Worm (Caenorhabditis elegans) whole organism, L2 larva: ENCODE data around the gene K03B8.11.

Source experiments
- C34F6.9 ChIP-seq: fragments of 150-350 bp; optimal IDR thresholded peaks from 2 replicates; lab custom pipeline; 2014; ENCODE audit warnings: missing biosample characterization, missing genetic modification characterization
- R02D3.7 ChIP-seq: fragments of 150-350 bp; optimal IDR thresholded peaks from 2 replicates; lab custom pipeline; 2014; ENCODE audit warnings: missing biosample characterization, missing genetic modification characterization
- Y55F3AM.14 ChIP-seq: fragments of 200-800 bp; sonication (Bioruptor generic); optimal IDR thresholded peaks from 2 replicates; lab custom pipeline; 2018; ENCODE audit warnings: mild to moderate bottlenecking, missing genetic modification characterization, missing compliant biosample characterization
- ZK546.5 ChIP-seq: sonication (generic microtip); optimal IDR thresholded peaks from 2 replicates; lab custom pipeline; 2017; ENCODE audit warnings: missing biosample characterization, missing genetic modification characterization
- alr-1 ChIP-seq: fragments of 150-350 bp; optimal IDR thresholded peaks from 2 replicates; lab custom pipeline; 2014; ENCODE audit warnings: missing biosample characterization, missing genetic modification characterization
- ama-1 ChIP-seq: fragments of 150-350 bp; optimal IDR thresholded peaks from 2 replicates; lab custom pipeline; 2018; ENCODE audit warnings: inconsistent platforms
- blmp-1 ChIP-seq: sonication (generic microtip); optimal IDR thresholded peaks from 2 replicates; lab custom pipeline; 2017; ENCODE audit warnings: missing genetic modification characterization, mild to moderate bottlenecking, missing compliant biosample characterization, antibody characterized with exemption, moderate library complexity; ENCODE audit not compliant: insufficient read depth
- ceh-16 ChIP-seq: fragments of 150-350 bp; optimal IDR thresholded peaks from 2 replicates; lab custom pipeline; 2014; ENCODE audit warnings: missing biosample characterization, missing genetic modification characterization
- ceh-82 ChIP-seq: fragments of 150-350 bp; optimal IDR thresholded peaks from 2 replicates; lab custom pipeline; 2014; ENCODE audit warnings: missing biosample characterization, missing genetic modification characterization
- crh-2 ChIP-seq: sonication (generic microtip); optimal IDR thresholded peaks from 2 replicates; lab custom pipeline; 2017; ENCODE audit warnings: missing biosample characterization, missing genetic modification characterization
- egl-27 ChIP-seq: sonication (generic microtip); optimal IDR thresholded peaks from 3 replicates; lab custom pipeline; 2017; ENCODE audit warnings: missing biosample characterization, missing genetic modification reagents, missing genetic modification characterization
- elt-3 ChIP-seq: sonication (generic microtip); optimal IDR thresholded peaks from 2 replicates; lab custom pipeline; 2017; ENCODE audit warnings: missing biosample characterization, missing genetic modification characterization
- fos-1 ChIP-seq: fragments of 150-350 bp; optimal IDR thresholded peaks from 2 replicates; lab custom pipeline; 2014; ENCODE audit warnings: missing biosample characterization, missing genetic modification characterization
- gmeb-1 ChIP-seq: fragments of 150-350 bp; optimal IDR thresholded peaks from 2 replicates; lab custom pipeline; 2014; ENCODE audit warnings: missing biosample characterization, missing genetic modification characterization
- lin-11 ChIP-seq: fragments of 150-350 bp; sonication (generic microtip); optimal IDR thresholded peaks from 2 replicates; lab custom pipeline; 2014; ENCODE audit warnings: missing biosample characterization, missing genetic modification characterization, inconsistent platforms, mixed read lengths
- lin-13 ChIP-seq: fragments of 150-350 bp; optimal IDR thresholded peaks from 2 replicates; lab custom pipeline; 2014; ENCODE audit warnings: missing biosample characterization, missing genetic modification reagents, missing genetic modification characterization
- lin-39 ChIP-seq: fragments of 150-350 bp; optimal IDR thresholded peaks from 2 replicates; lab custom pipeline; 2014; ENCODE audit warnings: missing biosample characterization, missing genetic modification reagents, missing genetic modification characterization
- lsy-2 ChIP-seq, 2 experiments: fragments of 150-350 bp in 1 of 2; sonication (generic microtip) in 1 of 2; optimal IDR thresholded peaks; 2 replicates each; lab custom pipeline; 2014 to 2017; ENCODE audit warnings: missing biosample characterization in 2 of 2, missing genetic modification characterization in 2 of 2
- mab-5 ChIP-seq: fragments of 150-350 bp; optimal IDR thresholded peaks from 2 replicates; lab custom pipeline; 2014; ENCODE audit warnings: missing biosample characterization, missing genetic modification characterization
- mbf-1 ChIP-seq: sonication (generic microtip); optimal IDR thresholded peaks from 2 replicates; lab custom pipeline; 2017; ENCODE audit warnings: missing biosample characterization, missing genetic modification characterization
- mdl-1 ChIP-seq, 2 experiments: fragments of 150-350 bp in 1 of 2; sonication (generic microtip) in 1 of 2; optimal IDR thresholded peaks; 2 replicates each; lab custom pipeline; 2017; ENCODE audit warnings: missing biosample characterization in 2 of 2, missing genetic modification characterization in 2 of 2
- nhr-12 ChIP-seq: fragments of 150-350 bp; optimal IDR thresholded peaks from 2 replicates; lab custom pipeline; 2014; ENCODE audit warnings: missing biosample characterization, missing genetic modification characterization
- nhr-129 ChIP-seq: fragments of 150-350 bp; optimal IDR thresholded peaks from 2 replicates; lab custom pipeline; 2014; ENCODE audit warnings: missing biosample characterization, missing genetic modification characterization
- nhr-23 ChIP-seq: fragments of 150-350 bp; optimal IDR thresholded peaks from 2 replicates; lab custom pipeline; 2014; ENCODE audit warnings: missing biosample characterization, missing genetic modification reagents, missing genetic modification characterization
- nhr-237 ChIP-seq: fragments of 150-350 bp; optimal IDR thresholded peaks from 2 replicates; lab custom pipeline; 2014; ENCODE audit warnings: missing biosample characterization, missing genetic modification characterization
- nhr-25 ChIP-seq: fragments of 150-350 bp; sonication (generic microtip); optimal IDR thresholded peaks from 3 replicates; lab custom pipeline; 2014; ENCODE audit warnings: missing biosample characterization, missing genetic modification characterization
- nhr-6 ChIP-seq: fragments of 150-350 bp; optimal IDR thresholded peaks from 2 replicates; lab custom pipeline; 2014; ENCODE audit warnings: missing biosample characterization, missing genetic modification characterization
- nhr-77 ChIP-seq: fragments of 150-350 bp; optimal IDR thresholded peaks from 2 replicates; lab custom pipeline; 2014; ENCODE audit warnings: missing biosample characterization, missing genetic modification characterization
- peb-1 ChIP-seq: fragments of 150-350 bp; optimal IDR thresholded peaks from 2 replicates; lab custom pipeline; 2014; ENCODE audit warnings: missing biosample characterization, missing genetic modification characterization
- sem-4 ChIP-seq: fragments of 150-350 bp; optimal IDR thresholded peaks from 2 replicates; lab custom pipeline; 2014; ENCODE audit warnings: missing biosample characterization, missing genetic modification reagents, missing genetic modification characterization
- sma-9 ChIP-seq, 2 experiments: fragments of 150-350 bp in 1 of 2; sonication (generic microtip) in 1 of 2; optimal IDR thresholded peaks; 2 replicates each; lab custom pipeline; 2014 to 2016; ENCODE audit warnings: missing genetic modification characterization in 2 of 2, mild to moderate bottlenecking in 1 of 2, missing biosample characterization in 1 of 2, missing compliant biosample characterization in 1 of 2, missing genetic modification reagents in 1 of 2, moderate library complexity in 1 of 2
- unc-55 ChIP-seq: fragments of 150-350 bp; sonication (generic microtip); optimal IDR thresholded peaks from 3 replicates; lab custom pipeline; 2014; ENCODE audit warnings: missing biosample characterization, missing genetic modification reagents, missing genetic modification characterization
- unc-62 ChIP-seq: fragments of 150-350 bp; optimal IDR thresholded peaks from 2 replicates; lab custom pipeline; 2014; ENCODE audit warnings: missing biosample characterization, missing genetic modification reagents, missing genetic modification characterization
- zag-1 ChIP-seq: fragments of 150-350 bp; optimal IDR thresholded peaks from 2 replicates; lab custom pipeline; 2014; ENCODE audit warnings: missing biosample characterization, missing genetic modification characterization
- ztf-1 ChIP-seq: fragments of 200-800 bp; sonication (Bioruptor generic); conservative IDR thresholded peaks from 2 replicates; pipeline ENCODE4 v1.3.6; 2022; ENCODE audit warnings: missing genetic modification characterization, missing compliant biosample characterization
- ztf-4 ChIP-seq: fragments of 150-350 bp; optimal IDR thresholded peaks from 2 replicates; lab custom pipeline; 2014; ENCODE audit warnings: missing biosample characterization, missing genetic modification characterization

Gene K03B8.11

DNA sequence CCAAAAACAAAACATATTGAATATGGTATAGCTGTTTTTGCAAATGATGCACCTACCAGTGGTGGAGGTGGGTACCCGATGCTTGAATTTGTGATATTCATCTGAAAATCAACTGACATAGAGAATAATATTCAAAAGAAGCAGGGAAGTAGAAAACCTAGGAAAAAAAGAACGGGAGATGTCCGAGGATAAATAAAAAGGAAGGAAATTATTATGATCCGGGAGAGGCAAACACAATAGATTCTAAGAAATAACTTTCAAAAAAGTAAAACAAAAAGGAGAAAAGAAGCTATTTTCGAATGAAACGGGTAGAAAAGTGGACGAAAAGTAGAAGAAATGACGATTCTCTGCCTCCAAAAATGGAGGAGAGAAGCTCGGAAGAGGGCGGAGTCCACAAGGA, 37.4 kb downstream of the K03B8.11 start, which contains the start of gene npr-25:
Gene npr-25 (minus strand): TSS at position 101 of the 400 bp plus-strand sequence.
- TF ChIP-seq nhr-129 (tag; lab: Kevin White, UChicago) (no peak), C34F6.9 (tag; lab: Kevin White, UChicago) (no peak), sma-9 (GFP tag; optimal IDR thresholded peaks at IDR 0.05; lab: Kevin White, UChicago) (no peak), sma-9 (tag; optimal IDR thresholded peaks at IDR 0.05; lab: Kevin White, UChicago) (no peak), nhr-237 (no peak), ceh-16 (tag; lab: Kevin White, UChicago) (no peak), zag-1 (no peak), lin-39 (tag; lab: Kevin White, UChicago) (no peak), gmeb-1 (tag; lab: Kevin White, UChicago) (no peak), R02D3.7 (no peak), mdl-1 (tag; optimal IDR thresholded peaks at IDR 0.05; lab: Kevin White, UChicago) (no peak), nhr-25 (tag; lab: Kevin White, UChicago) (no peak), unc-55 (no peak)
- TF ChIP-seq, all 48 proteins: peak for 0

DNA sequence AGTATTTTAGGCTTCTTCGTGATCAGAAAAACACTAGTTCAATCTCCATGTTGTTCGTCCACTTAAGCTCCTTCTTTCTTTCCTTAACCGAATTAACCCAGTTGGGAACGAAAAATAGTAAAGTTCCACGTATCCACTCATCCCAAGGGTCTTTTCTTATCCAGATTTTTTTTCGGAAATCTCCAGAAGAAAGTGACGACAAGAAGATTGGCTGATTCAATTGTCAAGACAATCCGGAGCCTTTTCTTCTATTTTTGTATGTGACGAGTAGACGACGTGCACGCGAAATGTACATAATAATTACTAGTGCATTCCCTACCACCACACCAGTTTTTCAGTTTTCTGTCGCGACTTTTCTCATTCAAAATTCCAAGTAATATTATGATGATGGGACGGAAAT, 39.0 kb downstream of the K03B8.11 start:
- TF ChIP-seq ztf-4, result no peak
- no peak for TF ChIP-seq ama-1
- no peak for TF ChIP-seq alr-1
- no peak for TF ChIP-seq nhr-77 (tag; lab: Kevin White, UChicago)
- TF ChIP-seq egl-27 (tag; lab: Kevin White, UChicago), result no peak

- TF ChIP-seq ceh-82 (tag; lab: Kevin White, UChicago) (no peak), ztf-1 (GFP tag; lab: Robert Waterston, UW) (no peak), ama-1 (no peak), mbf-1 (tag; lab: Kevin White, UChicago) (no peak)
Observed at ce11 chrV:11346912-11347311, 43.4 kb downstream of the K03B8.11 start, which contains the start of gene grl-7. TSS of gene grl-7 (minus strand) at chrV:11347012.

DNA sequence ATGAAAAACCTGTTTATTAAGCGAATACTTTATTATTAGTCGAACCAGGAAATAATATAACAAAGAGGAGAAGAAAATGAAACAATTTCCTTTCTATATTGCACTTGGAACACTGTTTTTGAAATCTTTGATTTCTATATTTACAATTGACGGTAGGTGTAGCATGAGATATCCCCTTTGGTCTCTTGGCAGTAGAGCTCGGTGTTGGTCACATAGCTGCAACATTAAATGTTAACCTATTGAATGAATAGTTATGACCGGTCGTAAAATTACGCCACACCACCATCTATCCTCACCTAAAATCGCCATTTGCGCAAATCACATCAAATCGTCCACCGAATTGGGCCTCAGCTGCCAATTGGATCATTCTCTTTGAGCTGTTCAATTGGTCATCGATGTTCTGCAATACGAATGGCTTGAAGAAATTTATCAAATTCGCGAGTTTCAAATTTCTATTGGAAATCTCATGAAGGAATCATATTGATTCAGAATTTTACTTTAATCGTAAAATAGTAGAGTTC, 45.4 kb downstream of the K03B8.11 start:
- TF ChIP-seq nhr-6 (tag; lab: Kevin White, UChicago), result no peak
- TF ChIP-seq blmp-1 (tag; lab: Kevin White, UChicago), result no peak
- no peak for TF ChIP-seq zag-1
- TF ChIP-seq egl-27 (tag; lab: Kevin White, UChicago), result no peak
- no peak for TF ChIP-seq sem-4
- TF ChIP-seq nhr-12 (tag; lab: Kevin White, UChicago), result no peak
- no peak for TF ChIP-seq lin-39 (tag; lab: Kevin White, UChicago)
- no peak for TF ChIP-seq lin-13 (GFP tag; lab: Kevin White, UChicago)
- no peak for TF ChIP-seq unc-62 (GFP tag; lab: Kevin White, UChicago)
- no peak for TF ChIP-seq ztf-1 (GFP tag; lab: Robert Waterston, UW)
- no peak for TF ChIP-seq mab-5 (tag; lab: Kevin White, UChicago)
- no peak for TF ChIP-seq nhr-23 (tag; lab: Kevin White, UChicago)
- TF ChIP-seq lin-11 (tag; lab: Kevin White, UChicago), result no peak
- no peak for TF ChIP-seq lsy-2 (tag; optimal IDR thresholded peaks at IDR 0.05; lab: Kevin White, UChicago)
- no peak for TF ChIP-seq ceh-82 (tag; lab: Kevin White, UChicago)
- TF ChIP-seq peb-1 (tag; lab: Kevin White, UChicago), result no peak
- no peak for TF ChIP-seq nhr-129 (tag; lab: Kevin White, UChicago)
- no peak for TF ChIP-seq elt-3 (tag; lab: Kevin White, UChicago)
- no peak for TF ChIP-seq ZK546.5

- TF ChIP-seq lin-39 (tag; lab: Kevin White, UChicago), result no peak
- TF ChIP-seq crh-2 (tag; lab: Kevin White, UChicago), result no peak
- no peak for TF ChIP-seq Y55F3AM.14 (GFP tag; lab: Kevin White, UChicago)
- TF ChIP-seq nhr-77 (tag; lab: Kevin White, UChicago), result no peak
- TF ChIP-seq nhr-25 (tag; lab: Kevin White, UChicago), result no peak
- no peak for TF ChIP-seq nhr-237
- TF ChIP-seq ztf-4, result no peak
- TF ChIP-seq ceh-82 (tag; lab: Kevin White, UChicago), result no peak
- TF ChIP-seq unc-62 (GFP tag; lab: Kevin White, UChicago), result no peak
- no peak for TF ChIP-seq nhr-23 (tag; lab: Kevin White, UChicago)
- no peak for TF ChIP-seq nhr-12 (tag; lab: Kevin White, UChicago)
- no peak for TF ChIP-seq fos-1
- TF ChIP-seq ztf-1 (GFP tag; lab: Robert Waterston, UW), result no peak
- TF ChIP-seq sem-4, result no peak
- no peak for TF ChIP-seq gmeb-1 (tag; lab: Kevin White, UChicago)
- TF ChIP-seq egl-27 (tag; lab: Kevin White, UChicago), result no peak
Observed at ce11 chrV:11344112-11344511, 46.2 kb downstream of the K03B8.11 start.
